Worm (Caenorhabditis elegans) whole organism, early embryonic: ENCODE measurements around the gene F35H10.5.

ENCODE experiments used
- B0310.2 ChIP-seq: sonication (generic microtip); optimal IDR thresholded peaks from 2 replicates; lab custom pipeline; 2016; ENCODE audit warnings: mild to moderate bottlenecking, missing genetic modification characterization, missing compliant biosample characterization
- F13C5.2 ChIP-seq: sonication (generic microtip); optimal IDR thresholded peaks from 2 replicates; lab custom pipeline; 2017; ENCODE audit warnings: mild to moderate bottlenecking, missing genetic modification characterization, inconsistent platforms, missing compliant biosample characterization
- ama-1 ChIP-seq: fragments of 150-350 bp; optimal IDR thresholded peaks from 2 replicates; lab custom pipeline; 2014
- ceh-13 ChIP-seq: fragments of 200-800 bp; sonication (Bioruptor generic); optimal IDR thresholded peaks from 2 replicates; lab custom pipeline; 2018; ENCODE audit warnings: mild to moderate bottlenecking, missing genetic modification characterization, missing compliant biosample characterization
- ets-7 ChIP-seq: sonication (generic microtip); optimal IDR thresholded peaks from 2 replicates; lab custom pipeline; 2016; ENCODE audit warnings: missing genotype, missing genetic modification characterization, missing compliant biosample characterization
- flt-1 ChIP-seq: fragments of 200-800 bp; sonication (Bioruptor generic); IDR thresholded peaks from 2 replicates; pipeline ENCODE4 v1.3.6; 2022; ENCODE audit warnings: missing genetic modification characterization, missing compliant biosample characterization
- hmg-4 ChIP-seq: fragments of 200-800 bp; sonication (Bioruptor generic); optimal IDR thresholded peaks from 2 replicates; lab custom pipeline; 2018; ENCODE audit warnings: mild to moderate bottlenecking, missing genetic modification characterization, missing compliant biosample characterization
- hnd-1 ChIP-seq: sonication (generic microtip); optimal IDR thresholded peaks from 2 replicates; lab custom pipeline; 2016; ENCODE audit warnings: missing genetic modification characterization, missing compliant biosample characterization
- pes-1 ChIP-seq: fragments of 200-800 bp; sonication (Bioruptor generic); IDR thresholded peaks from 2 replicates; pipeline ENCODE4 v1.3.6; 2022; ENCODE audit warnings: missing genetic modification reagents, missing genetic modification characterization, missing compliant biosample characterization
- scrt-1 ChIP-seq: fragments of 200-800 bp; sonication (Bioruptor generic); IDR thresholded peaks from 2 replicates; pipeline ENCODE4 v1.3.6; 2022; ENCODE audit warnings: missing genetic modification characterization, missing compliant biosample characterization
- sea-1 ChIP-seq: fragments of 200-800 bp; sonication (Bioruptor generic); conservative IDR thresholded peaks from 2 replicates; pipeline ENCODE4 v1.3.6; 2022; ENCODE audit warnings: missing genetic modification characterization, missing compliant biosample characterization
- tbx-11 ChIP-seq: fragments of 200-800 bp; sonication (Bioruptor generic); IDR thresholded peaks from 2 replicates; pipeline ENCODE4 v1.3.6; 2022; ENCODE audit warnings: missing genetic modification characterization, missing compliant biosample characterization
- tra-4 ChIP-seq: sonication (generic microtip); optimal IDR thresholded peaks from 2 replicates; lab custom pipeline; 2017; ENCODE audit warnings: missing genetic modification characterization, missing compliant biosample characterization

DNA sequence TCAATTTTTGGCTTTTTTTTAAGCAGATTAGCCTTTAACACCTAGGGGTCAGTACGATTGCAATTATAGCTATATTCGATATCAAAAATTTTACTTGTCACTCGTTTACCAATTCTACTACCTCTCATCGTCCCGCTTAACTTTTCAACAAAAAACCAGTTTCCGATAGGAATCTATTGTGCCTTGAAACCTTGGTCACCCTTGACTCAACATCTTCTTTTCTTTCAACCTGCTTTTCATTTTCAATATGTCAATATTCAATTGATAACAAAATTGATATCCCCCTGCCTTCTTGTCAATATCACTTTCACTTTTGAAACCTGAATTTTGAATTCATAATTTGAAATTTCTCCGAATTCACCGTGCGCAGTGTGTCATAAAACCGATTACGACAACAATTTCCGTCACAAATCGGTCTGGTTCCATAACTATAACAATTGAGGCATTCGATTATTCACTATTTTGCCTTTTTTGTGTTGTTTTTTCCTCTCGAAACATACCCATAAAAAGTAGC lies 2.1 kb downstream of the F35H10.5 start:
- no peak for TF ChIP-seq sea-1 (GFP tag; lab: Robert Waterston, UW)
- no peak for TF ChIP-seq ama-1 (lab: Kevin White, UChicago)
- no peak for TF ChIP-seq ets-7 (tag; lab: Kevin White, UChicago)
- TF ChIP-seq flt-1 (GFP tag; lab: Robert Waterston, UW) = no peak
- no peak for TF ChIP-seq B0310.2
- TF ChIP-seq scrt-1 (GFP tag; lab: Robert Waterston, UW) = no peak
- no peak for TF ChIP-seq hnd-1 (tag; lab: Kevin White, UChicago)
- TF ChIP-seq tra-4 (tag; lab: Kevin White, UChicago) = no peak
- TF ChIP-seq tbx-11 (GFP tag; lab: Robert Waterston, UW) = no peak
- TF ChIP-seq hmg-4 (GFP tag; lab: Kevin White, UChicago) = no peak
- no peak for TF ChIP-seq ceh-13
- no peak for TF ChIP-seq pes-1 (GFP tag; lab: Robert Waterston, UW)
- no peak for TF ChIP-seq F13C5.2
